Worm (Caenorhabditis elegans): Measurements from ENCODE around the gene fig-1.

Gene fig-1

DNA sequence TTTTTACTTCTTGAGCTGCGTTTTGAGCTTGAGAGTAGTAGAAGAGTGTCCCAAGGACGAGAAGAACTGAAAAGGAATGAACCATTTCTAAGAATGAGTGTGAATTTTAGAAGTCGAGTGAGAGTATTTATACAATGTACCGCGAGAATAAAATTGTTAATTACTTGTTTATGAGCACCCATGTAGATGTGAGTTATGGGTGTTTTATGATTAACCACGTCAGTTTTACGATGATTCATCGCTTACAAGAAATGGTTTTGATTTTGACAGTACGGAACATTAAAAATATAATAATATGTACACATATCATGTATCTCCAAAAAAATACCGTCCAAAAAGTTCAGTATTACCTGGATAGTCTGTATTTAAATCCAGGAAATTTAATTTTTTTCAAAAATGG, 26.7 kb downstream of the fig-1 start, which contains the start of gene clec-221:
Gene clec-221 (minus strand): TSS at position 101 of the 400 bp plus-strand sequence.
- TF ChIP-seq rpc-1 (optimal IDR thresholded peaks at IDR 0.05), result no peak
- no peak for TF ChIP-seq rpc-1 (tag; optimal IDR thresholded peaks at IDR 0.05)
- TF ChIP-seq lin-35 (GFP tag; optimal IDR thresholded peaks at IDR 0.05), result peak in 1 of 3 experiments; percentile 22

DNA sequence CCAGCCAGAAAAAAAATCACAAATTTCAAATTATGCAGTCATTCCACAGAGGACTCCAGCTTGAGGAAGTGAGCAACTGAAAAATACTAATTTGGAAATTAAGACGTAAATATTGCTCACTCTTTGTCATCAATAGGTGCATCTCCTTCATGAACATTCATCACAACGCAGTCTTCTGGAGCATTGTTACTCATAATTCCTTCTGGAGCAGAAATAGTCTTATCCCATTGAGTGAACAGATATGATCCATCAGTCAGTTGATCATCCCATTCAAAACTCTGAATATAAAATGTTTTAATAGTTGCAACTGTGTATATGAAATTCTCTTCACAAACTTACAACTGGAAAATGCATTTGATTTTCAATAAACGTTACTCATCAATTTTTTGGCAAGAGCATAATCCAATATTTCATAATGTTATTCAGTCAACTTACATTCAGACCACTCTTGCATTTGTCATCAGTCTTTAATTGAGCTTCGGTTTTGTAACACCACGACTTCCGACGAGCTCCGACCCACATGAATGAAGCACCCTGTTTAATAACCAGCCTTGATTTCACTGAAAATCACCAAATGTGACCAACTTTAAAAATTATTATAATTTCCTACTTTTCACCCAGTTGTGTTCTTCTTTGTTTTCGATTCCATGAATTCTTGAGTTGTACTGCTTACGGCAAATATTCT, 27.4 kb downstream of the fig-1 start:
- no peak for TF ChIP-seq ets-4 (GFP tag; optimal IDR thresholded peaks at IDR 0.05)
- TF ChIP-seq mxl-1 (tag; optimal IDR thresholded peaks at IDR 0.05), result no peak
- peak; percentile 56; the same call in 1 of the 2 replicates for TF ChIP-seq madf-3 (GFP tag; IDR thresholded peaks at IDR 0.05)
- 0 out of 2 replicates have a peak, but pooled peaks have one; percentile 54 for TF ChIP-seq nfyb-1 (GFP tag; IDR thresholded peaks at IDR 0.05)
- TF ChIP-seq attf-3 (GFP tag; conservative IDR thresholded peaks at IDR 0.05), result no peak
- TF ChIP-seq ceh-91 (GFP tag; IDR thresholded peaks at IDR 0.05), result no peak
- no peak for TF ChIP-seq F57C9.4 (tag; optimal IDR thresholded peaks at IDR 0.05)
- no peak for TF ChIP-seq hlh-26 (GFP tag; conservative IDR thresholded peaks at IDR 0.05)
- TF ChIP-seq lsy-27 (tag; optimal IDR thresholded peaks at IDR 0.05; ENCODE audit: borderline replicate concordance, insufficient read depth), result no peak
- no peak for TF ChIP-seq B0019.2 (GFP tag; conservative IDR thresholded peaks at IDR 0.05)
- no peak for TF ChIP-seq madf-10 (tag; optimal IDR thresholded peaks at IDR 0.05)
- no peak for TF ChIP-seq mes-4 (tag; optimal IDR thresholded peaks at IDR 0.05)
- no peak for TF ChIP-seq C17E4.6 (GFP tag; IDR thresholded peaks at IDR 0.05)
- TF ChIP-seq D2030.7 (GFP tag; IDR thresholded peaks at IDR 0.05), result no peak
- no peak for TF ChIP-seq lsl-1 (GFP tag; optimal IDR thresholded peaks at IDR 0.05)
- TF ChIP-seq hsf-1 (GFP tag; IDR thresholded peaks at IDR 0.05), result no peak
- TF ChIP-seq ekl-4 (GFP tag; IDR thresholded peaks at IDR 0.05), result peak; percentile 70
- TF ChIP-seq sdz-38 (tag; optimal IDR thresholded peaks at IDR 0.05), result no peak
- TF ChIP-seq F33H1.4 (GFP tag; IDR thresholded peaks at IDR 0.05), result no peak
- TF ChIP-seq nhr-90 (tag; optimal IDR thresholded peaks at IDR 0.05), result peak; percentile 30
- TF ChIP-seq ztf-22 (GFP tag; optimal IDR thresholded peaks at IDR 0.05), result no peak
- no peak for TF ChIP-seq F55B11.4 (tag; optimal IDR thresholded peaks at IDR 0.05; ENCODE audit: borderline replicate concordance, insufficient read depth)
- peak; percentile 76 for TF ChIP-seq somi-1 (GFP tag; optimal IDR thresholded peaks at IDR 0.05)
- no peak for TF ChIP-seq fkh-3 (tag; optimal IDR thresholded peaks at IDR 0.05)
- no peak for TF ChIP-seq unc-62 (GFP tag; optimal IDR thresholded peaks at IDR 0.05)
- no peak for TF ChIP-seq Y79H2A.3 (GFP tag; conservative IDR thresholded peaks at IDR 0.05)
- TF ChIP-seq gei-17 (GFP tag; optimal IDR thresholded peaks at IDR 0.05), result peak; percentile 43
- TF ChIP-seq K11D2.4 (GFP tag; IDR thresholded peaks at IDR 0.05), result peak; percentile 47
- TF ChIP-seq ZK185.1 (tag; optimal IDR thresholded peaks at IDR 0.05; ENCODE audit: poor library complexity, severe bottlenecking), result no peak
- 0 out of 2 replicates have a peak, but pooled peaks have one; percentile 18 for TF ChIP-seq bed-1 (GFP tag; IDR thresholded peaks at IDR 0.05)
- no peak for TF ChIP-seq tbx-9 (tag; optimal IDR thresholded peaks at IDR 0.05; ENCODE audit: borderline replicate concordance)
- TF ChIP-seq cebp-2 (GFP tag; IDR thresholded peaks at IDR 0.05), result no peak
- TF ChIP-seq tlf-1 (GFP tag; optimal IDR thresholded peaks at IDR 0.05), result no peak
- no peak for TF ChIP-seq ccch-3 (GFP tag; optimal IDR thresholded peaks at IDR 0.05)
- no peak for TF ChIP-seq ztf-6 (GFP tag; IDR thresholded peaks at IDR 0.05)
- no peak for TF ChIP-seq ztf-25 (GFP tag; IDR thresholded peaks at IDR 0.05)
- TF ChIP-seq ztf-3 (GFP tag; optimal IDR thresholded peaks at IDR 0.05), result no peak
- TF ChIP-seq nhr-120 (GFP tag; IDR thresholded peaks at IDR 0.05), result no peak
- no peak for TF ChIP-seq pha-4 (tag; optimal IDR thresholded peaks at IDR 0.05)
- TF ChIP-seq unc-130 (GFP tag; optimal IDR thresholded peaks at IDR 0.05), result no peak
- no peak for TF ChIP-seq F49E8.2 (tag; optimal IDR thresholded peaks at IDR 0.05; ENCODE audit: insufficient read depth)
- no peak for TF ChIP-seq nhr-179 (tag; optimal IDR thresholded peaks at IDR 0.05)
- 0 out of 2 replicates have a peak, but pooled peaks have one; percentile 10 for TF ChIP-seq mcd-1 (GFP tag; IDR thresholded peaks at IDR 0.05)
- TF ChIP-seq Y53F4B.3 (GFP tag; IDR thresholded peaks at IDR 0.05), result no peak
